Worm (Caenorhabditis elegans) whole organism, L4/young adult: Measurements from ENCODE around the gene moc-5.

Source experiments
- W03F9.2 ChIP-seq: fragments of 150-350 bp; optimal IDR thresholded peaks from 2 replicates; lab custom pipeline; 2014; ENCODE audit warnings: missing biosample characterization, missing genetic modification characterization
- dao-5 ChIP-seq: sonication (generic microtip); optimal IDR thresholded peaks from 2 replicates; lab custom pipeline; 2016; ENCODE audit warnings: missing genotype, missing genetic modification characterization, moderate library complexity, missing compliant biosample characterization
- him-1 ChIP-seq: sonication (generic microtip); optimal IDR thresholded peaks from 2 replicates; lab custom pipeline; 2016; ENCODE audit warnings: missing genotype, missing genetic modification reagents, missing genetic modification characterization, missing compliant biosample characterization

DNA sequence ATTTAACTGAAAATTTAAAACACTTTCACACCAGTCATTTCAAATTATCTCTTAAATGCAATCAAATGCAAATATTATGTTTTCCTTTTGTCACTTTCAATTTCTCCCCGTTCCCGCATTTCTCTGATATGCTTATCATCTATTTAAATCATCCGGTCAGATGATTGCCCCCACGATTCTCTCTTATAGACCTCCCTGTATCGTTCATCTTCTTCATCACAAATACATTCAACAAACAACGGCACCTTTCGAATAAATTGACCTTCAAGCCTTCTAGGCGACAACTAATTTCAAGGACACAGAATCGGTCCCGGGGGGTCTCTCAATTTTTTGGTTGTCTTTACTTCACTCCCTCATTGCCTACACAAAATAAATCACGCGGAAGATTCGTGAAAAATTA lies 16.9 kb downstream of the moc-5 start:
- no peak for TF ChIP-seq dao-5 (tag; lab: Kevin White, UChicago)
- TF ChIP-seq him-1, result no peak
- TF ChIP-seq W03F9.2 (tag; lab: Kevin White, UChicago), result no peak
